Fruit fly (Drosophila melanogaster): ENCODE measurements around the gene CG6927.
A peak's percentile ranks its signal among the peaks of the same experiment; 100 is the strongest.

dm6 chrX:4919040-4919881 is 12.6 kb downstream of the CG6927 start:
- TF ChIP-seq Clk (GFP tag; optimal IDR thresholded peaks at IDR 0.05) (peak; percentile 38), CG7101 (tag; optimal IDR thresholded peaks at IDR 0.05) (peak; percentile 88), ovo (GFP tag; optimal IDR thresholded peaks at IDR 0.05) (no peak), pad (GFP tag; optimal IDR thresholded peaks at IDR 0.05) (peak; percentile 69)

Measured in whole organism, adult.